Worm (Caenorhabditis elegans) whole organism, L4 larva: ENCODE data around the gene riok-3.

Source experiments
- F49E8.2 ChIP-seq: sonication (generic microtip); optimal IDR thresholded peaks from 2 replicates; lab custom pipeline; 2016; ENCODE audit warnings: missing compliant biosample characterization, mild to moderate bottlenecking, missing genetic modification characterization, borderline replicate concordance
- Y48G9A.11 ChIP-seq: fragments of 200-800 bp; sonication (Bioruptor generic); IDR thresholded peaks from 2 replicates; pipeline ENCODE4 v1.3.6; 2022; ENCODE audit warnings: missing genetic modification reagents, missing genetic modification characterization, missing compliant biosample characterization
- ZK337.2 ChIP-seq: fragments of 200-800 bp; sonication (Bioruptor generic); IDR thresholded peaks from 2 replicates; pipeline ENCODE4 v1.3.6; 2022; ENCODE audit warnings: missing genetic modification reagents, missing genetic modification characterization, missing compliant biosample characterization
- aly-2 ChIP-seq: sonication (generic microtip); optimal IDR thresholded peaks from 2 replicates; lab custom pipeline; 2018; ENCODE audit warnings: missing biosample characterization, missing genetic modification characterization
- dpl-1 ChIP-seq: fragments of 150-350 bp; optimal IDR thresholded peaks from 2 replicates; lab custom pipeline; 2014; ENCODE audit warnings: missing biosample characterization, missing genetic modification reagents, missing genetic modification characterization
- duxl-1 ChIP-seq: sonication (generic microtip); optimal IDR thresholded peaks from 2 replicates; lab custom pipeline; 2016; ENCODE audit warnings: mild to moderate bottlenecking, missing genetic modification characterization, moderate library complexity, missing compliant biosample characterization; ENCODE audit not compliant: poor library complexity
- egl-27 ChIP-seq: sonication (generic microtip); optimal IDR thresholded peaks from 3 replicates; lab custom pipeline; 2017; ENCODE audit warnings: missing biosample characterization, missing genetic modification reagents, missing genetic modification characterization
- lin-39 ChIP-seq: fragments of 150-350 bp; optimal IDR thresholded peaks from 2 replicates; lab custom pipeline; 2014; ENCODE audit warnings: missing biosample characterization, missing genetic modification reagents, missing genetic modification characterization
- nhr-237 ChIP-seq: sonication (generic microtip); optimal IDR thresholded peaks from 2 replicates; lab custom pipeline; 2017; ENCODE audit warnings: missing biosample characterization, missing genetic modification characterization
- nhr-28 ChIP-seq: fragments of 150-350 bp; optimal IDR thresholded peaks from 2 replicates; lab custom pipeline; 2014; ENCODE audit warnings: missing biosample characterization, missing genetic modification characterization
- spr-3 ChIP-seq: fragments of 200-800 bp; sonication (Bioruptor generic); optimal IDR thresholded peaks from 2 replicates; lab custom pipeline; 2018; ENCODE audit warnings: mild to moderate bottlenecking, missing genetic modification characterization, missing compliant biosample characterization
- unc-62 ChIP-seq, 3 experiments: fragments of 150-350 bp in 1 of 3; sonication (generic microtip); optimal IDR thresholded peaks in 2 of 3; peaks in 1 of 3; 1 replicate in 1 of 3; 2 replicates in 2 of 3; lab custom pipeline; 2014 to 2017; ENCODE audit warnings: missing biosample characterization in 3 of 3, missing genetic modification characterization in 3 of 3, missing genetic modification reagents in 3 of 3, missing genotype in 1 of 3
- ztf-11 ChIP-seq: fragments of 150-350 bp; optimal IDR thresholded peaks from 2 replicates; lab custom pipeline; 2014; ENCODE audit warnings: missing biosample characterization, missing genetic modification characterization

- no peak for TF ChIP-seq aly-2
- no peak for TF ChIP-seq egl-27 (tag; lab: Kevin White, UChicago)
- TF ChIP-seq unc-62 (GFP tag; optimal IDR thresholded peaks at IDR 0.05 in 1 of 2; lab: Kevin White, UChicago): no peak
- no peak for TF ChIP-seq unc-62 (tag; optimal IDR thresholded peaks at IDR 0.05; lab: Kevin White, UChicago)
- TF ChIP-seq dpl-1 (GFP tag; lab: Kevin White, UChicago): no peak
- no peak for TF ChIP-seq ZK337.2 (GFP tag; lab: Robert Waterston, UW)
- TF ChIP-seq lin-39 (tag; lab: Kevin White, UChicago): no peak
- no peak for TF ChIP-seq spr-3 (GFP tag; lab: Kevin White, UChicago)
- TF ChIP-seq F49E8.2 (tag; lab: Kevin White, UChicago): no peak
- no peak for TF ChIP-seq ztf-11 (tag; lab: Kevin White, UChicago)
- peak; percentile 11 for TF ChIP-seq duxl-1 (tag; lab: Kevin White, UChicago)
- no peak for TF ChIP-seq Y48G9A.11 (GFP tag; lab: Robert Waterston, UW)
- no peak for TF ChIP-seq nhr-237
- peak; percentile 20 for TF ChIP-seq nhr-28 (tag; lab: Kevin White, UChicago)
Observed at ce11 chrIII:9766175-9766574, 38.6 kb downstream of the riok-3 start, which contains the start of gene cbp-1.
